Worm (Caenorhabditis elegans) whole organism, L4 larva: ENCODE measurements around the gene pxl-1.

Experiments used
- D1046.2 ChIP-seq: fragments of 200-800 bp; sonication (Bioruptor generic); IDR thresholded peaks from 2 replicates; pipeline ENCODE4 v1.3.6; 2022; ENCODE audit warnings: missing genetic modification characterization, missing compliant biosample characterization
- F44E2.7 ChIP-seq: fragments of 200-800 bp; sonication (Bioruptor generic); IDR thresholded peaks from 2 replicates; pipeline ENCODE4 v2.1.2; 2022; ENCODE audit warnings: missing genetic modification characterization, missing compliant biosample characterization
- T26A8.4 ChIP-seq: fragments of 200-800 bp; sonication (Bioruptor generic); IDR thresholded peaks from 2 replicates; pipeline ENCODE4 v1.3.6; 2022; ENCODE audit warnings: missing genetic modification characterization, missing compliant biosample characterization
- Y5F2A.4 ChIP-seq: fragments of 200-800 bp; sonication (Bioruptor generic); optimal IDR thresholded peaks from 2 replicates; lab custom pipeline; 2018; ENCODE audit warnings: mild to moderate bottlenecking, missing genetic modification characterization, missing compliant biosample characterization
- Y75B8A.6 ChIP-seq: fragments of 200-800 bp; sonication (Bioruptor generic); IDR thresholded peaks from 2 replicates; pipeline ENCODE4 v1.3.6; 2022; ENCODE audit warnings: missing genetic modification reagents, missing genetic modification characterization, missing compliant biosample characterization
- ZK546.5 ChIP-seq, 2 experiments: sonication (generic microtip); optimal IDR thresholded peaks; 2 replicates each; lab custom pipeline; 2017; ENCODE audit warnings: missing biosample characterization in 2 of 2, missing genetic modification characterization in 2 of 2
- aha-1 ChIP-seq: fragments of 150-350 bp; peaks from one replicate; lab custom pipeline; 2014; ENCODE audit warnings: missing biosample characterization, missing genetic modification characterization
- ama-1 ChIP-seq: fragments of 150-350 bp; optimal IDR thresholded peaks from 2 replicates; lab custom pipeline; 2014; ENCODE audit warnings: inconsistent platforms, mixed read lengths
- arid-1 ChIP-seq: fragments of 200-800 bp; sonication (Bioruptor generic); conservative IDR thresholded peaks from 2 replicates; pipeline ENCODE4 v1.3.6; 2022; ENCODE audit warnings: missing genetic modification reagents, missing genetic modification characterization, missing compliant biosample characterization
- attf-4 ChIP-seq: sonication (generic microtip); optimal IDR thresholded peaks from 3 replicates; lab custom pipeline; 2017; ENCODE audit warnings: missing biosample characterization, missing genetic modification characterization
- ceh-28 ChIP-seq: fragments of 150-350 bp; optimal IDR thresholded peaks from 2 replicates; lab custom pipeline; 2014; ENCODE audit warnings: missing biosample characterization, missing genetic modification reagents, missing genetic modification characterization
- ceh-62 ChIP-seq: sonication (generic microtip); optimal IDR thresholded peaks from 2 replicates; lab custom pipeline; 2017; ENCODE audit warnings: missing biosample characterization, missing genetic modification characterization
- ces-1 ChIP-seq: fragments of 150-350 bp; sonication (generic microtip); optimal IDR thresholded peaks from 4 replicates; lab custom pipeline; 2014; ENCODE audit warnings: missing biosample characterization, missing genetic modification reagents, missing genetic modification characterization
- cey-2 ChIP-seq: sonication (generic microtip); optimal IDR thresholded peaks from 3 replicates; lab custom pipeline; 2017; ENCODE audit warnings: missing genetic modification characterization, mild to moderate bottlenecking, missing compliant biosample characterization, antibody characterized with exemption, borderline replicate concordance; ENCODE audit not compliant: insufficient read depth
- ctbp-1 ChIP-seq: fragments of 200-800 bp; sonication (Bioruptor generic); IDR thresholded peaks from 2 replicates; pipeline ENCODE4 v1.3.6; 2022; ENCODE audit warnings: missing genetic modification reagents, missing genetic modification characterization, missing compliant biosample characterization
- duxl-1 ChIP-seq: sonication (generic microtip); optimal IDR thresholded peaks from 2 replicates; lab custom pipeline; 2016; ENCODE audit warnings: mild to moderate bottlenecking, missing genetic modification characterization, moderate library complexity, missing compliant biosample characterization; ENCODE audit not compliant: poor library complexity
- dve-1 ChIP-seq: sonication (generic microtip); optimal IDR thresholded peaks from 2 replicates; lab custom pipeline; 2017; ENCODE audit warnings: antibody characterized with exemption, mild to moderate bottlenecking, missing genetic modification characterization, missing compliant biosample characterization; ENCODE audit not compliant: insufficient read depth
- egl-27 ChIP-seq: sonication (generic microtip); optimal IDR thresholded peaks from 3 replicates; lab custom pipeline; 2017; ENCODE audit warnings: missing biosample characterization, missing genetic modification reagents, missing genetic modification characterization
- fkh-10 ChIP-seq: fragments of 150-350 bp; optimal IDR thresholded peaks from 2 replicates; lab custom pipeline; 2014; ENCODE audit warnings: missing biosample characterization, missing genetic modification reagents, missing genetic modification characterization
- hlh-30 ChIP-seq: sonication (generic microtip); optimal IDR thresholded peaks from 2 replicates; lab custom pipeline; 2017; ENCODE audit warnings: antibody characterized with exemption, mild to moderate bottlenecking, missing genetic modification characterization, missing compliant biosample characterization; ENCODE audit not compliant: insufficient read depth
- hmg-1.1 ChIP-seq: fragments of 200-800 bp; sonication (Bioruptor generic); IDR thresholded peaks from 2 replicates; pipeline ENCODE4 v1.3.6; 2022; ENCODE audit warnings: missing genetic modification reagents, missing genetic modification characterization, missing compliant biosample characterization
- lim-7 ChIP-seq: fragments of 200-800 bp; sonication (Bioruptor generic); IDR thresholded peaks from 2 replicates; pipeline ENCODE4 v1.3.6; 2022; ENCODE audit warnings: missing genetic modification characterization, missing compliant biosample characterization
- lin-13 ChIP-seq: fragments of 150-350 bp; optimal IDR thresholded peaks from 2 replicates; lab custom pipeline; 2014; ENCODE audit warnings: missing biosample characterization, missing genetic modification reagents, missing genetic modification characterization
- lin-38 ChIP-seq: fragments of 200-800 bp; sonication (Bioruptor generic); IDR thresholded peaks from 2 replicates; pipeline ENCODE4 v1.3.6; 2022; ENCODE audit warnings: missing genetic modification reagents, missing genetic modification characterization, missing compliant biosample characterization
- lir-3 ChIP-seq: sonication (generic microtip); optimal IDR thresholded peaks from 2 replicates; lab custom pipeline; 2016; ENCODE audit warnings: mild to moderate bottlenecking, missing genetic modification characterization, missing compliant biosample characterization
- lsy-2 ChIP-seq, 2 experiments: fragments of 150-350 bp in 1 of 2; sonication (generic microtip) in 1 of 2; optimal IDR thresholded peaks; 2 replicates each; lab custom pipeline; 2014 to 2017; ENCODE audit warnings: missing biosample characterization in 2 of 2, missing genetic modification characterization in 2 of 2
- mdt-29 ChIP-seq: fragments of 200-800 bp; sonication (Bioruptor generic); IDR thresholded peaks from 2 replicates; pipeline ENCODE4 v1.3.6; 2022; ENCODE audit warnings: missing genetic modification reagents, missing genetic modification characterization, missing compliant biosample characterization
- mes-2 ChIP-seq: sonication (generic microtip); optimal IDR thresholded peaks from 2 replicates; lab custom pipeline; 2016; ENCODE audit warnings: missing genotype, mild to moderate bottlenecking, missing genetic modification characterization, missing compliant biosample characterization; ENCODE audit not compliant: poor library complexity, severe bottlenecking
- nhr-237 ChIP-seq: sonication (generic microtip); optimal IDR thresholded peaks from 2 replicates; lab custom pipeline; 2017; ENCODE audit warnings: missing biosample characterization, missing genetic modification characterization
- nhr-25 ChIP-seq: sonication (generic microtip); optimal IDR thresholded peaks from 2 replicates; lab custom pipeline; 2017; ENCODE audit warnings: missing genetic modification characterization, mild to moderate bottlenecking, missing compliant biosample characterization, antibody characterized with exemption, moderate library complexity, borderline replicate concordance; ENCODE audit not compliant: insufficient read depth
- nhr-28 ChIP-seq: fragments of 150-350 bp; optimal IDR thresholded peaks from 2 replicates; lab custom pipeline; 2014; ENCODE audit warnings: missing biosample characterization, missing genetic modification characterization
- nhr-48 ChIP-seq: sonication (generic microtip); optimal IDR thresholded peaks from 2 replicates; lab custom pipeline; 2016; ENCODE audit warnings: mild to moderate bottlenecking, missing genetic modification characterization, missing compliant biosample characterization
- nhr-6 ChIP-seq: fragments of 150-350 bp; optimal IDR thresholded peaks from 2 replicates; lab custom pipeline; 2014; ENCODE audit warnings: missing biosample characterization, missing genetic modification characterization
- nhr-76 ChIP-seq: fragments of 150-350 bp; optimal IDR thresholded peaks from 2 replicates; lab custom pipeline; 2014; ENCODE audit warnings: missing biosample characterization, missing genetic modification characterization
- php-3 ChIP-seq: fragments of 200-800 bp; sonication (Bioruptor generic); IDR thresholded peaks from 2 replicates; pipeline ENCODE4 v1.3.6; 2022; ENCODE audit warnings: missing genetic modification reagents, missing genetic modification characterization, missing compliant biosample characterization
- rbr-2 ChIP-seq: sonication (generic microtip); optimal IDR thresholded peaks from 2 replicates; lab custom pipeline; 2016; ENCODE audit warnings: missing genotype, missing genetic modification characterization, missing compliant biosample characterization
- skn-1 ChIP-seq: fragments of 150-350 bp; optimal IDR thresholded peaks from 2 replicates; lab custom pipeline; 2014; ENCODE audit warnings: missing biosample characterization, missing genetic modification characterization
- snpc-1.2 ChIP-seq: fragments of 200-800 bp; sonication (Bioruptor generic); IDR thresholded peaks from 2 replicates; pipeline ENCODE4 v1.3.6; 2022; ENCODE audit warnings: missing genetic modification reagents, missing genetic modification characterization, missing compliant biosample characterization
- spr-3 ChIP-seq: fragments of 200-800 bp; sonication (Bioruptor generic); optimal IDR thresholded peaks from 2 replicates; lab custom pipeline; 2018; ENCODE audit warnings: mild to moderate bottlenecking, missing genetic modification characterization, missing compliant biosample characterization
- unc-130 ChIP-seq: sonication (generic microtip); optimal IDR thresholded peaks from 2 replicates; lab custom pipeline; 2016; ENCODE audit warnings: missing genetic modification reagents, missing genetic modification characterization, missing compliant biosample characterization
- unc-39 ChIP-seq: sonication (generic microtip); optimal IDR thresholded peaks from 2 replicates; lab custom pipeline; 2017; ENCODE audit warnings: missing biosample characterization, missing genetic modification characterization
- unc-62 ChIP-seq, 3 experiments: fragments of 150-350 bp in 1 of 3; sonication (generic microtip); optimal IDR thresholded peaks in 2 of 3; peaks in 1 of 3; 1 replicate in 1 of 3; 2 replicates in 2 of 3; lab custom pipeline; 2014 to 2017; ENCODE audit warnings: missing biosample characterization in 3 of 3, missing genetic modification characterization in 3 of 3, missing genetic modification reagents in 3 of 3, missing genotype in 1 of 3
- vab-7 ChIP-seq: fragments of 200-800 bp; sonication (Bioruptor generic); IDR thresholded peaks from 2 replicates; pipeline ENCODE4 v1.3.6; 2022; ENCODE audit warnings: missing genetic modification reagents, missing genetic modification characterization, missing compliant biosample characterization
- zip-11 ChIP-seq: fragments of 200-800 bp; sonication (Bioruptor generic); IDR thresholded peaks from 2 replicates; pipeline ENCODE4 v1.3.6; 2022; ENCODE audit warnings: missing genetic modification characterization, missing compliant biosample characterization
- ztf-11 ChIP-seq: fragments of 150-350 bp; optimal IDR thresholded peaks from 2 replicates; lab custom pipeline; 2014; ENCODE audit warnings: missing biosample characterization, missing genetic modification characterization
- ztf-7 ChIP-seq: fragments of 150-350 bp; optimal IDR thresholded peaks from 2 replicates; lab custom pipeline; 2014; ENCODE audit warnings: missing biosample characterization, missing genetic modification characterization

The pxl-1 gene

DNA sequence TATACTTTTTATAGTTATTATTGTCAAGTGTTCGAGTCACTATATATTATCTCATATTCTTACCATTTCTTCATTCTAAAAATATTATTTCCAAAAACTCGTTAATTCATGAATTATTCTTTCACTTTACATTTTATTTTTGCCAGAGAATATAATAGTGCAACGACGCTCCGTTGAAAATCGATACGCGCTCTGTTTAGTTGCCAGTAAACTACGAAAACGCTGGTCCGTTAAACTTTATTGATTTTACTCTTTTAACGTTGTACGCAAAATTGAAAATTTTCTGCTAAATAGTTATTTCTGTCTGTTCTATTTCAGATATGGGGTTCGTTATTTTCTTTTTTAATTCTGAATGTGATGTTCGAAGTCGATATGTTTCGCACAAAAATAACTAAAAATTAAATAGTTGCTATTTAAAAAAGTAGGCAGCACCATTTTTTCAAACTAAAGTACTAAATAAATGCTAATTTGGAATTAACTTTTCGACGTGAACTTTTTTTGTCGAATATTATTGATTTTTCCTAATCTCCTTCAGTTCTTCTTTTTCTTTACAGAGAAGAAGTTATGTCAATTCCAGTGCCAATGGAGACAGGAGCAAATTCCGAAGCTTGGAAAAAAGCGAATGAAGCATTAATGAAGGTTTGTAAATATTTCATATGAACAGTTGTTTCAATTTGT lies 16.4 kb downstream of the pxl-1 start, which contains the start of gene hpo-10 (continued):
- TF ChIP-seq mes-2 (tag; lab: Kevin White, UChicago) (peak; percentile 55), rbr-2 (tag; lab: Kevin White, UChicago) (no peak), nhr-25 (no peak), ztf-11 (tag; lab: Kevin White, UChicago) (no peak), ama-1 (lab: Kevin White, UChicago) (no peak), mdt-29 (GFP tag; lab: Robert Waterston, UW) (no peak), nhr-237 (tag; lab: Kevin White, UChicago) (no peak), vab-7 (GFP tag; lab: Robert Waterston, UW) (no peak), nhr-6 (tag; lab: Kevin White, UChicago) (peak; percentile 43), lsy-2 (tag; optimal IDR thresholded peaks at IDR 0.05; lab: Kevin White, UChicago) (peak in 1 of 2 experiments; percentile 65), lin-13 (GFP tag; lab: Kevin White, UChicago) (no peak), nhr-28 (no peak), F44E2.7 (GFP tag; lab: Robert Waterston, UW) (no peak), aha-1 (tag; lab: Kevin White, UChicago) (peak; percentile 96), spr-3 (no peak), ctbp-1 (GFP tag; lab: Robert Waterston, UW) (no peak), attf-4 (tag; lab: Kevin White, UChicago) (no peak), cey-2 (no peak), unc-39 (no peak), arid-1 (GFP tag; lab: Robert Waterston, UW) (no peak), T26A8.4 (GFP tag; lab: Robert Waterston, UW) (no peak), fkh-10 (no peak), duxl-1 (tag; lab: Kevin White, UChicago) (no peak), lim-7 (GFP tag; lab: Robert Waterston, UW) (no peak)

DNA sequence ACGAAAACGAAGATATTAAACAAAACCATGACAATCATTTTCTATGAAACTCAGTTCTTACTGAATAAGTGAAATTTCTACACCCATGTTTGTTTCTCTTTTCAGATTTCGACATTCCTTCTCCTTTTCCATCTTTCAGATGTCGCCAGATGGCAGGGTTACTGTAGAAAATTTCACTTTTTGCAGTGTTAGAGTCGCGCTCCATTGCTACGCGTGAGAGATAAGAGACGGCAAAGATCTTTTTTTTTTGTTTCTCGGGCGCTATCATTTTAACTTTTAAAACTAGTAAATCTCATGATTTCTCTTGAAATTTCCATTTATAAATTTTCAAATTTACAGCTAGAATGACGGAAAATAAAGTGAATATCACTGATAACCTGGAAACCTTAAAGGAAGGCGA lies 17.6 kb downstream of the pxl-1 start, which contains the start of the genes mig-21 and F01F1.2:
TSS of gene mig-21 (minus strand) at position 166 of the 400 bp plus-strand sequence.
TSS of gene F01F1.2 (plus strand) at position 340 of the 400 bp plus-strand sequence.
- TF ChIP-seq skn-1 (tag; lab: Kevin White, UChicago) = no peak
- TF ChIP-seq hmg-1.1 (GFP tag; lab: Robert Waterston, UW) = no peak
- TF ChIP-seq Y75B8A.6 = no peak
- TF ChIP-seq lin-38 (GFP tag; lab: Robert Waterston, UW) = peak; percentile 49; the same call in 1 of the 2 replicates
- peak; percentile 31 for TF ChIP-seq mes-2 (tag; lab: Kevin White, UChicago)
- peak in 1 of 2 experiments; percentile 75 for TF ChIP-seq lsy-2 (tag; optimal IDR thresholded peaks at IDR 0.05; lab: Kevin White, UChicago)

DNA sequence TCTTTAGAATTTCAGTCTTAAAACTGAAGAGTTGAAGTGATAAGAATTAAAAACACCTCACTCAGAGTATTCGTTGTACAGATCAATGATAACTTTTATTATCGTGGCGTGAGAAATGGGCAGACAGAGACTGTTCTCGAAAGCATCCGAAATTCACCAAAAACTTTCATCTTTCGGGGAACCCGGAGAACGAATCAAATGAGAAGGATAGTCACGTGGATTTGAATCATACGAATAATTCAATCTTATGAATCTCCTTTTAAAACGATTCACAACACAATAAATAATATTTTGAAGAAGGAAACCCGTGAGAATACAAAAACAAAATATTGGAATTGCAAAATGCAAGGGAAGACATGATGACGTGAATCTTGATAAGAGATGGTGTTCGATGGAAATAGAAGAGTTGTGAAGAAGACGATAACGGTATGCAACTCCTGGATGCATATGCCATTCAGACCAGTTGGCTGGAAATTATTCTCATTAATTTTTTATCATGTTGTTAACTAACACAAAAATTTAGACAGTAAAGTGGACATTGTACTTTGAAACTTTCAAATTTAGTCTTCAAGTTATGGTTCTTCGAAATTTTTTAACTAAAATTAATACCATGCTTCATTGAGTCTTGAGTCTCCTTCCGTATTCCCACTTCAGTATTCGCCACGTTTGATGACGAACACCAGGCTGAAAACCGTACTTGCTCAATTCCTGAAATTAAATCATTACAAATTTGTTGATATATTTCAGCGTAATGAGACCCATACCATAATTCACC lies 18.8 kb downstream of the pxl-1 start:
- TF ChIP-seq php-3 (GFP tag; lab: Robert Waterston, UW) (0 out of 2 replicates have a peak, but pooled peaks have one; percentile 18), snpc-1.2 (no peak), dve-1 (tag; lab: Kevin White, UChicago) (peak; percentile 80), ces-1 (GFP tag; lab: Kevin White, UChicago) (no peak), ztf-7 (tag; lab: Kevin White, UChicago) (no peak), nhr-76 (no peak), Y5F2A.4 (no peak), zip-11 (no peak), lir-3 (tag; lab: Kevin White, UChicago) (no peak), ceh-62 (tag; lab: Kevin White, UChicago) (no peak), mes-2 (tag; lab: Kevin White, UChicago) (no peak), unc-130 (GFP tag; lab: Kevin White, UChicago) (no peak), ceh-28 (tag; lab: Kevin White, UChicago) (no peak), egl-27 (no peak), hlh-30 (tag; lab: Kevin White, UChicago) (peak; percentile 83), nhr-48 (no peak), ZK546.5 (tag; optimal IDR thresholded peaks at IDR 0.05; lab: Kevin White, UChicago) (no peak), D1046.2 (GFP tag; lab: Robert Waterston, UW) (no peak), unc-62 (GFP tag; optimal IDR thresholded peaks at IDR 0.05 in 1 of 2; lab: Kevin White, UChicago) (peak in 1 of 2 experiments; percentile 72), unc-62 (tag; optimal IDR thresholded peaks at IDR 0.05; lab: Kevin White, UChicago) (no peak)
